Worm (Caenorhabditis elegans) whole organism, L4 larva: ENCODE data around the gene ver-4.

Source experiments
- F49E8.2 ChIP-seq: sonication (generic microtip); optimal IDR thresholded peaks from 2 replicates; lab custom pipeline; 2016; ENCODE audit warnings: missing compliant biosample characterization, mild to moderate bottlenecking, missing genetic modification characterization, borderline replicate concordance
- T20F7.1 ChIP-seq: fragments of 200-800 bp; sonication (Bioruptor generic); optimal IDR thresholded peaks from 2 replicates; lab custom pipeline; 2018; ENCODE audit warnings: mild to moderate bottlenecking, missing genetic modification characterization, missing compliant biosample characterization
- T26A8.4 ChIP-seq: fragments of 200-800 bp; sonication (Bioruptor generic); IDR thresholded peaks from 2 replicates; pipeline ENCODE4 v1.3.6; 2022; ENCODE audit warnings: missing genetic modification characterization, missing compliant biosample characterization
- Y105C5A.15 ChIP-seq: fragments of 200-800 bp; sonication (Bioruptor generic); IDR thresholded peaks from 2 replicates; pipeline ENCODE4 v1.3.6; 2022; ENCODE audit warnings: missing genetic modification characterization, missing compliant biosample characterization
- Y5F2A.4 ChIP-seq: fragments of 200-800 bp; sonication (Bioruptor generic); optimal IDR thresholded peaks from 2 replicates; lab custom pipeline; 2018; ENCODE audit warnings: mild to moderate bottlenecking, missing genetic modification characterization, missing compliant biosample characterization
- aha-1 ChIP-seq: fragments of 150-350 bp; peaks from one replicate; lab custom pipeline; 2014; ENCODE audit warnings: missing biosample characterization, missing genetic modification characterization
- ama-1 ChIP-seq: fragments of 150-350 bp; optimal IDR thresholded peaks from 2 replicates; lab custom pipeline; 2014; ENCODE audit warnings: inconsistent platforms, mixed read lengths
- arid-1 ChIP-seq: fragments of 200-800 bp; sonication (Bioruptor generic); conservative IDR thresholded peaks from 2 replicates; pipeline ENCODE4 v1.3.6; 2022; ENCODE audit warnings: missing genetic modification reagents, missing genetic modification characterization, missing compliant biosample characterization
- ceh-20 ChIP-seq: fragments of 200-800 bp; sonication (Bioruptor generic); IDR thresholded peaks from 2 replicates; pipeline ENCODE4 v1.3.6; 2022; ENCODE audit warnings: missing genetic modification reagents, missing genetic modification characterization, missing compliant biosample characterization
- ceh-32 ChIP-seq: sonication (generic microtip); optimal IDR thresholded peaks from 2 replicates; lab custom pipeline; 2016; ENCODE audit warnings: mild to moderate bottlenecking, missing genetic modification characterization, missing compliant biosample characterization; ENCODE audit not compliant: poor library complexity
- ctbp-1 ChIP-seq: fragments of 200-800 bp; sonication (Bioruptor generic); IDR thresholded peaks from 2 replicates; pipeline ENCODE4 v1.3.6; 2022; ENCODE audit warnings: missing genetic modification reagents, missing genetic modification characterization, missing compliant biosample characterization
- daf-16 ChIP-seq, 3 experiments: sonication (generic microtip); optimal IDR thresholded peaks; 2 replicates each; lab custom pipeline; 2016 to 2017; ENCODE audit warnings: missing genetic modification characterization in 3 of 3, missing genetic modification reagents in 3 of 3, mild to moderate bottlenecking in 2 of 3, missing compliant biosample characterization in 2 of 3, missing biosample characterization in 1 of 3, moderate library complexity in 1 of 3
- dmd-6 ChIP-seq: fragments of 200-800 bp; sonication (Bioruptor generic); IDR thresholded peaks from 2 replicates; pipeline ENCODE4 v1.3.6; 2022; ENCODE audit warnings: missing genetic modification reagents, missing genetic modification characterization, missing compliant biosample characterization
- dmd-8 ChIP-seq: fragments of 200-800 bp; sonication (Bioruptor generic); IDR thresholded peaks from 2 replicates; pipeline ENCODE4 v1.3.6; 2022; ENCODE audit warnings: missing genetic modification characterization, missing compliant biosample characterization
- duxl-1 ChIP-seq: sonication (generic microtip); optimal IDR thresholded peaks from 2 replicates; lab custom pipeline; 2016; ENCODE audit warnings: mild to moderate bottlenecking, missing genetic modification characterization, moderate library complexity, missing compliant biosample characterization; ENCODE audit not compliant: poor library complexity
- dve-1 ChIP-seq: sonication (generic microtip); optimal IDR thresholded peaks from 2 replicates; lab custom pipeline; 2017; ENCODE audit warnings: antibody characterized with exemption, mild to moderate bottlenecking, missing genetic modification characterization, missing compliant biosample characterization; ENCODE audit not compliant: insufficient read depth
- hlh-30 ChIP-seq: sonication (generic microtip); optimal IDR thresholded peaks from 2 replicates; lab custom pipeline; 2017; ENCODE audit warnings: antibody characterized with exemption, mild to moderate bottlenecking, missing genetic modification characterization, missing compliant biosample characterization; ENCODE audit not compliant: insufficient read depth
- jun-1 ChIP-seq: fragments of 150-350 bp; optimal IDR thresholded peaks from 2 replicates; lab custom pipeline; 2014; ENCODE audit warnings: missing biosample characterization, missing genetic modification reagents, missing genetic modification characterization
- lin-1 ChIP-seq: fragments of 200-800 bp; sonication (Bioruptor generic); IDR thresholded peaks from 2 replicates; pipeline ENCODE4 v1.3.6; 2022; ENCODE audit warnings: missing genetic modification reagents, missing genetic modification characterization, missing compliant biosample characterization
- lin-13 ChIP-seq: fragments of 150-350 bp; optimal IDR thresholded peaks from 2 replicates; lab custom pipeline; 2014; ENCODE audit warnings: missing biosample characterization, missing genetic modification reagents, missing genetic modification characterization
- lin-15B ChIP-seq: fragments of 150-350 bp; sonication (generic microtip); optimal IDR thresholded peaks from 3 replicates; lab custom pipeline; 2014; ENCODE audit warnings: missing biosample characterization, missing genetic modification characterization
- lin-29 ChIP-seq: fragments of 200-800 bp; sonication (Bioruptor generic); IDR thresholded peaks from 2 replicates; pipeline ENCODE4 v1.3.6; 2022; ENCODE audit warnings: missing genetic modification reagents, missing genetic modification characterization, missing compliant biosample characterization
- lin-38 ChIP-seq: fragments of 200-800 bp; sonication (Bioruptor generic); IDR thresholded peaks from 2 replicates; pipeline ENCODE4 v1.3.6; 2022; ENCODE audit warnings: missing genetic modification reagents, missing genetic modification characterization, missing compliant biosample characterization
- nhr-111 ChIP-seq: fragments of 200-800 bp; sonication (Bioruptor generic); optimal IDR thresholded peaks from 2 replicates; lab custom pipeline; 2018; ENCODE audit warnings: mild to moderate bottlenecking, missing genetic modification characterization, missing compliant biosample characterization
- nhr-41 ChIP-seq: fragments of 200-800 bp; sonication (Bioruptor generic); IDR thresholded peaks from 2 replicates; pipeline ENCODE4 v1.3.6; 2022; ENCODE audit warnings: missing genetic modification reagents, missing genetic modification characterization, missing compliant biosample characterization
- set-16 ChIP-seq: fragments of 200-800 bp; sonication (Bioruptor generic); IDR thresholded peaks from 2 replicates; pipeline ENCODE4 v1.3.6; 2022; ENCODE audit warnings: missing genetic modification reagents, missing genetic modification characterization, missing compliant biosample characterization
- spr-1 ChIP-seq: sonication (generic microtip); optimal IDR thresholded peaks from 2 replicates; lab custom pipeline; 2016; ENCODE audit warnings: mild to moderate bottlenecking, missing genetic modification characterization, missing compliant biosample characterization
- unc-39 ChIP-seq: sonication (generic microtip); optimal IDR thresholded peaks from 2 replicates; lab custom pipeline; 2017; ENCODE audit warnings: missing biosample characterization, missing genetic modification characterization
- unc-62 ChIP-seq, 3 experiments: fragments of 150-350 bp in 1 of 3; sonication (generic microtip); optimal IDR thresholded peaks in 2 of 3; peaks in 1 of 3; 1 replicate in 1 of 3; 2 replicates in 2 of 3; lab custom pipeline; 2014 to 2017; ENCODE audit warnings: missing biosample characterization in 3 of 3, missing genetic modification characterization in 3 of 3, missing genetic modification reagents in 3 of 3, missing genotype in 1 of 3
- ztf-7 ChIP-seq: fragments of 150-350 bp; optimal IDR thresholded peaks from 2 replicates; lab custom pipeline; 2014; ENCODE audit warnings: missing biosample characterization, missing genetic modification characterization

Gene ver-4

ce11 chrX:10982051-10982450 is at the start of gene ver-4:
Gene ver-4, plus strand, starts transcription at chrX:10982351.
- TF ChIP-seq aha-1 (tag; lab: Kevin White, UChicago) = peak; percentile 34
- TF ChIP-seq set-16 (GFP tag; lab: Robert Waterston, UW) = no peak
- no peak for TF ChIP-seq jun-1 (tag; lab: Kevin White, UChicago)
- TF ChIP-seq nhr-111 (GFP tag; lab: Kevin White, UChicago) = no peak
- no peak for TF ChIP-seq dmd-6 (GFP tag; lab: Robert Waterston, UW)

- TF ChIP-seq ceh-20 = no peak
- no peak for TF ChIP-seq unc-62 (GFP tag; optimal IDR thresholded peaks at IDR 0.05 in 1 of 2; lab: Kevin White, UChicago)
- no peak for TF ChIP-seq unc-62 (tag; optimal IDR thresholded peaks at IDR 0.05; lab: Kevin White, UChicago)
- no peak for TF ChIP-seq ztf-7 (tag; lab: Kevin White, UChicago)
- no peak for TF ChIP-seq lin-29 (GFP tag; lab: Robert Waterston, UW)
- TF ChIP-seq Y105C5A.15 (GFP tag; lab: Robert Waterston, UW) = no peak
- no peak for TF ChIP-seq set-16 (GFP tag; lab: Robert Waterston, UW)
- no peak for TF ChIP-seq ama-1
- TF ChIP-seq duxl-1 = no peak
- no peak for TF ChIP-seq ctbp-1 (GFP tag; lab: Robert Waterston, UW)
- no peak for TF ChIP-seq lin-13 (GFP tag; lab: Kevin White, UChicago)
- TF ChIP-seq T26A8.4 (GFP tag; lab: Robert Waterston, UW) = no peak
- no peak for TF ChIP-seq dve-1
- no peak for TF ChIP-seq nhr-41 (GFP tag; lab: Robert Waterston, UW)
- TF ChIP-seq lin-1 (GFP tag; lab: Robert Waterston, UW) = no peak
- TF ChIP-seq dmd-8 (GFP tag; lab: Robert Waterston, UW) = no peak
- TF ChIP-seq unc-39 (tag; lab: Kevin White, UChicago) = no peak
- TF ChIP-seq F49E8.2 (tag; lab: Kevin White, UChicago) = no peak
- TF ChIP-seq, all 104 proteins: peak for 0
These were observed 48.7 kb upstream of the ver-4 start for ce11 chrX:10933308-10934014.

ce11 chrX:10941255-10941654 is 40.9 kb upstream of the ver-4 start, which contains the start of gene pho-7:
Gene pho-7, minus strand, starts transcription at chrX:10941355.
- TF ChIP-seq aha-1 (tag; lab: Kevin White, UChicago) = peak; percentile 84
- TF ChIP-seq lin-15B = no peak
- no peak for TF ChIP-seq Y105C5A.15 (GFP tag; lab: Robert Waterston, UW)
- TF ChIP-seq lin-38 = no peak
- no peak for TF ChIP-seq ceh-32 (tag; lab: Kevin White, UChicago)

- no peak for TF ChIP-seq spr-1
These were observed 33.3 kb upstream of the ver-4 start, which contains the start of gene T21B6.3 for ce11 chrX:10948852-10949251. Gene T21B6.3, minus strand, starts transcription at chrX:10948952.

- TF ChIP-seq T20F7.1 (no peak), arid-1 (GFP tag; lab: Robert Waterston, UW) (no peak), unc-62 (GFP tag; optimal IDR thresholded peaks at IDR 0.05 in 1 of 2; lab: Kevin White, UChicago) (peak in 1 of 2 experiments; percentile 74), unc-62 (tag; optimal IDR thresholded peaks at IDR 0.05; lab: Kevin White, UChicago) (no peak), Y5F2A.4 (GFP tag; lab: Kevin White, UChicago) (no peak), daf-16 (GFP tag; optimal IDR thresholded peaks at IDR 0.05; lab: Kevin White, UChicago) (no peak), daf-16 (tag; optimal IDR thresholded peaks at IDR 0.05; lab: Kevin White, UChicago) (peak; percentile 86), hlh-30 (tag; lab: Kevin White, UChicago) (peak; percentile 13)
These were observed 31.0 kb upstream of the ver-4 start, which contains the start of gene K09C8.7 for ce11 chrX:10951168-10951567. Gene K09C8.7, minus strand, starts transcription at chrX:10951393.
